Worm (Caenorhabditis elegans) whole organism, L2 larva: ENCODE data around the gene C37C3.2.

Experiments used
- C34F6.9 ChIP-seq: fragments of 150-350 bp; optimal IDR thresholded peaks from 2 replicates; lab custom pipeline; 2014; ENCODE audit warnings: missing biosample characterization, missing genetic modification characterization
- F13H6.1 ChIP-seq: sonication (generic microtip); optimal IDR thresholded peaks from 2 replicates; lab custom pipeline; 2016; ENCODE audit warnings: missing genetic modification characterization, missing compliant biosample characterization
- R02D3.7 ChIP-seq: fragments of 150-350 bp; optimal IDR thresholded peaks from 2 replicates; lab custom pipeline; 2014; ENCODE audit warnings: missing biosample characterization, missing genetic modification characterization
- Y55F3AM.14 ChIP-seq: fragments of 200-800 bp; sonication (Bioruptor generic); optimal IDR thresholded peaks from 2 replicates; lab custom pipeline; 2018; ENCODE audit warnings: mild to moderate bottlenecking, missing genetic modification characterization, missing compliant biosample characterization
- ZK546.5 ChIP-seq: sonication (generic microtip); optimal IDR thresholded peaks from 2 replicates; lab custom pipeline; 2017; ENCODE audit warnings: missing biosample characterization, missing genetic modification characterization
- alr-1 ChIP-seq: fragments of 150-350 bp; optimal IDR thresholded peaks from 2 replicates; lab custom pipeline; 2014; ENCODE audit warnings: missing biosample characterization, missing genetic modification characterization
- ama-1 ChIP-seq: fragments of 150-350 bp; optimal IDR thresholded peaks from 2 replicates; lab custom pipeline; 2018; ENCODE audit warnings: inconsistent platforms
- blmp-1 ChIP-seq: sonication (generic microtip); optimal IDR thresholded peaks from 2 replicates; lab custom pipeline; 2017; ENCODE audit warnings: missing genetic modification characterization, mild to moderate bottlenecking, missing compliant biosample characterization, antibody characterized with exemption, moderate library complexity; ENCODE audit not compliant: insufficient read depth
- ceh-82 ChIP-seq: fragments of 150-350 bp; optimal IDR thresholded peaks from 2 replicates; lab custom pipeline; 2014; ENCODE audit warnings: missing biosample characterization, missing genetic modification characterization
- crh-2 ChIP-seq: sonication (generic microtip); optimal IDR thresholded peaks from 2 replicates; lab custom pipeline; 2017; ENCODE audit warnings: missing biosample characterization, missing genetic modification characterization
- egl-27 ChIP-seq: sonication (generic microtip); optimal IDR thresholded peaks from 3 replicates; lab custom pipeline; 2017; ENCODE audit warnings: missing biosample characterization, missing genetic modification reagents, missing genetic modification characterization
- elt-1 ChIP-seq: fragments of 150-350 bp; optimal IDR thresholded peaks from 2 replicates; lab custom pipeline; 2014; ENCODE audit warnings: missing biosample characterization, missing genetic modification characterization
- elt-3 ChIP-seq: sonication (generic microtip); optimal IDR thresholded peaks from 2 replicates; lab custom pipeline; 2017; ENCODE audit warnings: missing biosample characterization, missing genetic modification characterization
- fos-1 ChIP-seq: fragments of 150-350 bp; optimal IDR thresholded peaks from 2 replicates; lab custom pipeline; 2014; ENCODE audit warnings: missing biosample characterization, missing genetic modification characterization
- gmeb-1 ChIP-seq: fragments of 150-350 bp; optimal IDR thresholded peaks from 2 replicates; lab custom pipeline; 2014; ENCODE audit warnings: missing biosample characterization, missing genetic modification characterization
- lin-11 ChIP-seq: fragments of 150-350 bp; sonication (generic microtip); optimal IDR thresholded peaks from 2 replicates; lab custom pipeline; 2014; ENCODE audit warnings: missing biosample characterization, missing genetic modification characterization, inconsistent platforms, mixed read lengths
- lin-13 ChIP-seq: fragments of 150-350 bp; optimal IDR thresholded peaks from 2 replicates; lab custom pipeline; 2014; ENCODE audit warnings: missing biosample characterization, missing genetic modification reagents, missing genetic modification characterization
- lin-39 ChIP-seq: fragments of 150-350 bp; optimal IDR thresholded peaks from 2 replicates; lab custom pipeline; 2014; ENCODE audit warnings: missing biosample characterization, missing genetic modification reagents, missing genetic modification characterization
- lsy-2 ChIP-seq, 2 experiments: fragments of 150-350 bp in 1 of 2; sonication (generic microtip) in 1 of 2; optimal IDR thresholded peaks; 2 replicates each; lab custom pipeline; 2014 to 2017; ENCODE audit warnings: missing biosample characterization in 2 of 2, missing genetic modification characterization in 2 of 2
- mab-5 ChIP-seq: fragments of 150-350 bp; optimal IDR thresholded peaks from 2 replicates; lab custom pipeline; 2014; ENCODE audit warnings: missing biosample characterization, missing genetic modification characterization
- mbf-1 ChIP-seq: sonication (generic microtip); optimal IDR thresholded peaks from 2 replicates; lab custom pipeline; 2017; ENCODE audit warnings: missing biosample characterization, missing genetic modification characterization
- mdl-1 ChIP-seq, 2 experiments: fragments of 150-350 bp in 1 of 2; sonication (generic microtip) in 1 of 2; optimal IDR thresholded peaks; 2 replicates each; lab custom pipeline; 2017; ENCODE audit warnings: missing biosample characterization in 2 of 2, missing genetic modification characterization in 2 of 2
- nhr-10 ChIP-seq: sonication (generic microtip); optimal IDR thresholded peaks from 2 replicates; lab custom pipeline; 2017; ENCODE audit warnings: missing biosample characterization, missing genetic modification characterization
- nhr-12 ChIP-seq: fragments of 150-350 bp; optimal IDR thresholded peaks from 2 replicates; lab custom pipeline; 2014; ENCODE audit warnings: missing biosample characterization, missing genetic modification characterization
- nhr-129 ChIP-seq: fragments of 150-350 bp; optimal IDR thresholded peaks from 2 replicates; lab custom pipeline; 2014; ENCODE audit warnings: missing biosample characterization, missing genetic modification characterization
- nhr-21 ChIP-seq: fragments of 150-350 bp; optimal IDR thresholded peaks from 2 replicates; lab custom pipeline; 2014; ENCODE audit warnings: missing biosample characterization, missing genetic modification characterization
- nhr-237 ChIP-seq: fragments of 150-350 bp; optimal IDR thresholded peaks from 2 replicates; lab custom pipeline; 2014; ENCODE audit warnings: missing biosample characterization, missing genetic modification characterization
- nhr-25 ChIP-seq: fragments of 150-350 bp; sonication (generic microtip); optimal IDR thresholded peaks from 3 replicates; lab custom pipeline; 2014; ENCODE audit warnings: missing biosample characterization, missing genetic modification characterization
- nhr-77 ChIP-seq: fragments of 150-350 bp; optimal IDR thresholded peaks from 2 replicates; lab custom pipeline; 2014; ENCODE audit warnings: missing biosample characterization, missing genetic modification characterization
- sem-4 ChIP-seq: fragments of 150-350 bp; optimal IDR thresholded peaks from 2 replicates; lab custom pipeline; 2014; ENCODE audit warnings: missing biosample characterization, missing genetic modification reagents, missing genetic modification characterization
- skn-1 ChIP-seq: sonication (generic microtip); optimal IDR thresholded peaks from 2 replicates; lab custom pipeline; 2017; ENCODE audit warnings: missing biosample characterization, missing genetic modification characterization
- sma-3 ChIP-seq: sonication (generic microtip); optimal IDR thresholded peaks from 2 replicates; lab custom pipeline; 2016; ENCODE audit warnings: missing genetic modification reagents, missing genetic modification characterization, missing compliant biosample characterization
- sma-9 ChIP-seq, 2 experiments: fragments of 150-350 bp in 1 of 2; sonication (generic microtip) in 1 of 2; optimal IDR thresholded peaks; 2 replicates each; lab custom pipeline; 2014 to 2016; ENCODE audit warnings: missing genetic modification characterization in 2 of 2, mild to moderate bottlenecking in 1 of 2, missing biosample characterization in 1 of 2, missing compliant biosample characterization in 1 of 2, missing genetic modification reagents in 1 of 2, moderate library complexity in 1 of 2
- snpc-4 ChIP-seq: fragments of 150-350 bp; optimal IDR thresholded peaks from 2 replicates; lab custom pipeline; 2014; ENCODE audit warnings: missing biosample characterization, missing genetic modification characterization
- unc-39 ChIP-seq: fragments of 150-350 bp; optimal IDR thresholded peaks from 2 replicates; lab custom pipeline; 2014; ENCODE audit warnings: missing biosample characterization, missing genetic modification characterization
- zag-1 ChIP-seq: fragments of 150-350 bp; optimal IDR thresholded peaks from 2 replicates; lab custom pipeline; 2014; ENCODE audit warnings: missing biosample characterization, missing genetic modification characterization
- ztf-1 ChIP-seq: fragments of 200-800 bp; sonication (Bioruptor generic); conservative IDR thresholded peaks from 2 replicates; pipeline ENCODE4 v1.3.6; 2022; ENCODE audit warnings: missing genetic modification characterization, missing compliant biosample characterization
- ztf-11 ChIP-seq: sonication (generic microtip); optimal IDR thresholded peaks from 2 replicates; lab custom pipeline; 2017; ENCODE audit warnings: missing biosample characterization, missing genetic modification characterization
- ztf-4 ChIP-seq: fragments of 150-350 bp; optimal IDR thresholded peaks from 2 replicates; lab custom pipeline; 2014; ENCODE audit warnings: missing biosample characterization, missing genetic modification characterization

C37C3.2 gene

DNA sequence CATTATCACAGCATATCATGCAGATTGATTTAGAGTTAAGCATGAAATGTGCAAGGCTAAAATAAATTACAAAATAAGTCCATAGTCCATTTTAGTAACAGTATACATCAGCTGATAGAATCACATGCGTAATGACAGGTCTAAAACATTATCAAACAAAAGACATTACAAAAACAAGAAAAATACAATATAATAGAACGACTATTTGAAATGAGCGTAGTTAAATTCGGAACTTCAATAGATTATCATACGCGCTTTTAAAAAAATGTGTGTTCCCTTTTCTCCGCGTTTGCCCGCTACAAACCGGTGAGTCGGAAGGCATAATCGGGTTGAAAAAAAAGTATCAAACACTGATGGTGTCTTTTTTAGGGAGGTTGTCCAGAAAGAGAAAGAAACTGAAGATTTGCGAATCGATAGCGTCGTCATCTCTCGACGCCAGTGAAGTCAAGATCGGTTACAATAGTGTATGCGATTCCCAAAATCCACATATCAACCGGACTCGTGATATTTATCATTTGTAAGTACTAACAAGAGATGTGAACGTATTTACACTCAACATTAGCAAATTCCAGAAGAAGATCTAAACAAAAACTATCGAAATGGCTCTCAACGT, at the start of gene C37C3.2:
TSS of gene C37C3.2 (plus strand) at position 563 of the 613 bp plus-strand sequence.
- no peak for TF ChIP-seq skn-1 (tag; lab: Kevin White, UChicago)
- TF ChIP-seq ama-1 (lab: Kevin White, UChicago), result peak; percentile 5
- TF ChIP-seq C34F6.9 (tag; lab: Kevin White, UChicago), result no peak
- TF ChIP-seq Y55F3AM.14 (GFP tag; lab: Kevin White, UChicago), result peak; percentile 37
- TF ChIP-seq fos-1, result no peak
- TF ChIP-seq blmp-1 (tag; lab: Kevin White, UChicago), result no peak
- no peak for TF ChIP-seq sem-4
- TF ChIP-seq snpc-4, result no peak
- TF ChIP-seq mbf-1, result no peak

DNA sequence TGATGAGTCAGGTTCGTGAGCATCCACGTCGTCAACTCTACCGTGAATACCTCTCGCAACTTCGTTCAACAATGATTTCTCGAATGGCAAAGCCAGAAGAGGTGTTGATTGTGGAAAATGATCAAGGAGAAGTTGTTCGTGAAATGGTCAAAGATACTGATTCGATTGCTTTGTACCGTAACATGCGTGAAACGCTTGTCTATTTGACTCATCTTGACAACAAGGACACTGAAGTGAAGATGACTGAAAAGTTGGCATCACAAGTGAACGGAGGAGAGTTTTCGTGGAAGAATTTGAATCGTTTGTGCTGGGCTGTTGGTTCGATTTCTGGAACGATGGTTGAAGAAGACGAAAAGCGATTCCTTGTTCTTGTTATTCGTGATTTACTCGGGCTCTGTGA, 49.1 kb upstream of the C37C3.2 start:
- TF ChIP-seq ztf-11 (tag; lab: Kevin White, UChicago) (no peak), lin-11 (tag; lab: Kevin White, UChicago) (no peak), ama-1 (lab: Kevin White, UChicago) (peak; percentile 17)

DNA sequence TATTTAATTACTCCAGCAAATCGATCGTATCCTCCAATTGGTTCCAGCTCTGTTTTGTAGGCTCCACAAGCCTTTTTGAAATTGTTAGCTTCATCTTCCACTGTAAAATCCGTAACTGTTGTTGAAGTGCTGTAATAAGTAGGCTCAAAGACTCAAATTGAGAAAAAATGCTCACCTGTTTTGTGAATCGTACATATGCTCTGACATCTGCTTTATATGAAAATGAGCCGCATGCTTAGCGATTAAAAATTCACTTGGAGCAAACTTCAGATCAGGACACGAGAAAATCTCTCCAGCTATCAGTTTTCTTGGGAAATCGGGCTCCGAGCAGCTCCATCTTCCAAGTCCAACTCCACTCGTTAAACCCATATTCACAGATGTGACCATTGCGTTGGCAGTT, 47.3 kb upstream of the C37C3.2 start:
- no peak for TF ChIP-seq ZK546.5
- no peak for TF ChIP-seq F13H6.1 (tag; lab: Kevin White, UChicago)
- no peak for TF ChIP-seq nhr-10 (tag; lab: Kevin White, UChicago)
- TF ChIP-seq mbf-1, result no peak
- TF ChIP-seq sem-4, result no peak
- no peak for TF ChIP-seq lin-39 (tag; lab: Kevin White, UChicago)
- TF ChIP-seq ceh-82 (tag; lab: Kevin White, UChicago), result no peak
- no peak for TF ChIP-seq gmeb-1 (tag; lab: Kevin White, UChicago)
- TF ChIP-seq unc-39 (tag; lab: Kevin White, UChicago), result no peak
- no peak for TF ChIP-seq mab-5 (tag; lab: Kevin White, UChicago)
- no peak for TF ChIP-seq ztf-4 (tag; lab: Kevin White, UChicago)
- TF ChIP-seq nhr-25 (tag; lab: Kevin White, UChicago), result no peak
- TF ChIP-seq nhr-12 (tag; lab: Kevin White, UChicago), result no peak
- TF ChIP-seq elt-3 (tag; lab: Kevin White, UChicago), result no peak
- no peak for TF ChIP-seq Y55F3AM.14 (GFP tag; lab: Kevin White, UChicago)
- TF ChIP-seq ztf-1, result no peak
- TF ChIP-seq nhr-21 (tag; lab: Kevin White, UChicago), result no peak
- TF ChIP-seq zag-1, result no peak
- no peak for TF ChIP-seq mdl-1 (tag; optimal IDR thresholded peaks at IDR 0.05; lab: Kevin White, UChicago)
- TF ChIP-seq elt-1, result no peak

DNA sequence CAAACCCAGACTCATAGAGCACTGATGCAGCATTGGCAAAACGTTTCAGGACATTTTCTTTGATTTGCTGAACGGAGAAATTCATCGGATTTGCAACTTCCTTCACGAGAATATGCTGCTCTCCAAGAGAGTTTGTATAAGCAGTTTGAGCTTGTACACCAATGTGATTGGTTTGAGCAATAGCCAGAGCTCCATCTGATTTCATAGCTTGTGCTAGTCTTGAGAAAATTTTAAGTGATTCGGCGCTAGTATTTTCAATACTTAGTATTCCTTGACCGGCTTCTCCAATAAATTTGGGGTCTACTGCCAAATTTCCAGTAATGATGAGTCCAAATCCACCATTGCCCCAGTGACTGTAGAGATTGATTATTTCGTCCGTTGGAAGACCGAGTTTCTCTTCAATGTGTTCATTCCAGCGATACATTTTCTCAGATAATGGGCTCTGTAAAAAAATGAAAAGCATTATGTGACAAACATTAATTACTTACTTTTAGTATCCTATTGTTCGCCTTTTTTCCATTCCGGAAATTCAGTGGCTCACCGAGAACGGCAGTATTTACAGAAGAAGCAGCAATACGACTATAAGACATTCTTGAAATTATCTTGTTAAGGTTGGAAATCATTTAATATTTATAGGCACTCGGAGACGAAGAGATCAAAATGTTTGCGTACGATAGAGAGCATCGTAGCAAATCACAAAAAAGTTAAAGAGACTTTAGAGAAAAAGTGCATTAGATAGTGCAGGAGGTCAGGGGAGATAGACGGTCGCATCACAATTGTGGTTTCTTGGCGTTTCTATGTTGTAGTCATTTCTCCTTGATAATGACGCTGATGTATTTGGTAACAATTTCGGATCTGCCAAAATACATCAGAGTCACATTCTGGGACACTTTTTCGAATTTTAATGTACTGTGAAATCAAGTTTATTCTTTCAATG, 46.2 kb upstream of the C37C3.2 start, which contains the start of gene ZK742.3:
TSS of gene ZK742.3 (minus strand) at position 593 of the 937 bp plus-strand sequence.
- no peak for TF ChIP-seq lin-39 (tag; lab: Kevin White, UChicago)
- no peak for TF ChIP-seq R02D3.7 (tag; lab: Kevin White, UChicago)
- TF ChIP-seq ZK546.5, result no peak
- no peak for TF ChIP-seq gmeb-1 (tag; lab: Kevin White, UChicago)
- TF ChIP-seq ama-1 (lab: Kevin White, UChicago), result no peak
- TF ChIP-seq lsy-2 (tag; optimal IDR thresholded peaks at IDR 0.05; lab: Kevin White, UChicago), result no peak
- no peak for TF ChIP-seq zag-1
- TF ChIP-seq lin-13 (GFP tag; lab: Kevin White, UChicago), result no peak
- TF ChIP-seq nhr-12 (tag; lab: Kevin White, UChicago), result no peak
- peak; percentile 65 for TF ChIP-seq fos-1
- TF ChIP-seq alr-1, result no peak
- no peak for TF ChIP-seq ztf-4 (tag; lab: Kevin White, UChicago)
- TF ChIP-seq nhr-237 (tag; lab: Kevin White, UChicago), result no peak
- peak; percentile 12 for TF ChIP-seq nhr-129 (tag; lab: Kevin White, UChicago)
- no peak for TF ChIP-seq nhr-21 (tag; lab: Kevin White, UChicago)
- TF ChIP-seq skn-1 (tag; lab: Kevin White, UChicago), result no peak
- no peak for TF ChIP-seq elt-3 (tag; lab: Kevin White, UChicago)
- no peak for TF ChIP-seq Y55F3AM.14 (GFP tag; lab: Kevin White, UChicago)
- TF ChIP-seq nhr-77 (tag; lab: Kevin White, UChicago), result no peak
- peak; percentile 47 for TF ChIP-seq sma-9 (GFP tag; optimal IDR thresholded peaks at IDR 0.05; lab: Kevin White, UChicago)
- TF ChIP-seq sma-9 (tag; optimal IDR thresholded peaks at IDR 0.05; lab: Kevin White, UChicago), result no peak
- TF ChIP-seq lin-11 (tag; lab: Kevin White, UChicago), result no peak
- no peak for TF ChIP-seq sma-3
- no peak for TF ChIP-seq elt-1
- no peak for TF ChIP-seq nhr-25 (tag; lab: Kevin White, UChicago)
- TF ChIP-seq egl-27, result no peak
- no peak for TF ChIP-seq blmp-1 (tag; lab: Kevin White, UChicago)
- no peak for TF ChIP-seq mdl-1 (tag; optimal IDR thresholded peaks at IDR 0.05; lab: Kevin White, UChicago)
- TF ChIP-seq nhr-10 (tag; lab: Kevin White, UChicago), result no peak
- no peak for TF ChIP-seq C34F6.9 (tag; lab: Kevin White, UChicago)
- TF ChIP-seq F13H6.1 (tag; lab: Kevin White, UChicago), result no peak
- TF ChIP-seq crh-2 (tag; lab: Kevin White, UChicago), result peak; percentile 19
- no peak for TF ChIP-seq ztf-11 (tag; lab: Kevin White, UChicago)
